Fruit fly (Drosophila melanogaster): Measurements from ENCODE around the gene CG14073.

dm6 chr3L:18860467-18860866, 40.0 kb upstream of the CG14073 start:
- TF ChIP-seq CTCF (optimal IDR thresholded peaks at IDR 0.05) (no peak), CG8478 (optimal IDR thresholded peaks at IDR 0.05) (no peak)
